Worm (Caenorhabditis elegans): Measurements from ENCODE around the gene ccch-1.

- TF ChIP-seq ztf-11 (tag; optimal IDR thresholded peaks at IDR 0.05): no peak
- TF ChIP-seq unc-62 (GFP tag; optimal IDR thresholded peaks at IDR 0.05): no peak
- TF ChIP-seq nhr-129 (tag; optimal IDR thresholded peaks at IDR 0.05): no peak
- no peak for TF ChIP-seq nhr-11 (tag; optimal IDR thresholded peaks at IDR 0.05)
- no peak for TF ChIP-seq sma-9 (GFP tag; optimal IDR thresholded peaks at IDR 0.05)
- no peak for TF ChIP-seq sma-9 (tag; optimal IDR thresholded peaks at IDR 0.05)
- TF ChIP-seq snpc-4 (tag; optimal IDR thresholded peaks at IDR 0.05): no peak
- TF ChIP-seq nhr-237 (tag; optimal IDR thresholded peaks at IDR 0.05): no peak
- TF ChIP-seq gmeb-1 (tag; optimal IDR thresholded peaks at IDR 0.05): no peak
Measured at ce11 chrV:11526927-11527491, 622 bp upstream of the ccch-1 start.

All from whole organism, L2 larva.